Fruit fly (Drosophila melanogaster) whole organism, larva: Measurements from ENCODE around the gene Fip1.

ENCODE experiments used
- noc ChIP-seq: fragments of 200-800 bp; sonication (Bioruptor generic); optimal IDR thresholded peaks from 3 replicates; lab custom pipeline; 2019; ENCODE audit warnings: missing biosample characterization, mild to moderate bottlenecking, missing genetic modification characterization, moderate library complexity

Gene Fip1

dm6 chr3R:4471047-4471751, 13.6 kb upstream of the Fip1 start:
- peak; percentile 57 for TF ChIP-seq noc (tag; lab: Kevin White, UChicago)

- TF ChIP-seq noc (tag; lab: Kevin White, UChicago) = no peak
Measured at dm6 chr3R:4471846-4472693, 12.7 kb upstream of the Fip1 start.

dm6 chr3R:4472694-4472975, 12.2 kb upstream of the Fip1 start:
- TF ChIP-seq noc (tag; lab: Kevin White, UChicago) = no peak

- no peak for TF ChIP-seq noc (tag; lab: Kevin White, UChicago)
Measured at dm6 chr3R:4475378-4475777, 9.4 kb upstream of the Fip1 start.

- TF ChIP-seq noc (tag; lab: Kevin White, UChicago) = no peak
Measured at dm6 chr3R:4476004-4476403, 8.8 kb upstream of the Fip1 start.

- TF ChIP-seq noc (tag; lab: Kevin White, UChicago) = peak; percentile 59
Measured at dm6 chr3R:4478220-4479037, 6.4 kb upstream of the Fip1 start.

- no peak for TF ChIP-seq noc (tag; lab: Kevin White, UChicago)
Measured at dm6 chr3R:4479038-4479988, 5.5 kb upstream of the Fip1 start, which contains the start of gene CG31523. Gene CG31523, minus strand, starts transcription at chr3R:4479207.

dm6 chr3R:4480512-4480911, 4.3 kb upstream of the Fip1 start, which contains the start of gene sac:
Gene sac, plus strand, starts transcription at chr3R:4480812.
- no peak for TF ChIP-seq noc (tag; lab: Kevin White, UChicago)

- TF ChIP-seq noc (tag; lab: Kevin White, UChicago) = no peak
Measured at dm6 chr3R:4506265-4506664, 21.5 kb downstream of the Fip1 start, which contains the start of gene CG34425. Gene CG34425, minus strand, starts transcription at chr3R:4506365.

- no peak for TF ChIP-seq noc (tag; lab: Kevin White, UChicago)
Measured at dm6 chr3R:4524144-4524784, 39.5 kb downstream of the Fip1 start.

- no peak for TF ChIP-seq noc (tag; lab: Kevin White, UChicago)
Measured at dm6 chr3R:4530972-4531371, 46.2 kb downstream of the Fip1 start.
